Worm (Caenorhabditis elegans): ENCODE results near the gene glb-1.
A peak's percentile ranks its signal among the peaks of the same experiment; 100 is the strongest.

glb-1 gene

DNA sequence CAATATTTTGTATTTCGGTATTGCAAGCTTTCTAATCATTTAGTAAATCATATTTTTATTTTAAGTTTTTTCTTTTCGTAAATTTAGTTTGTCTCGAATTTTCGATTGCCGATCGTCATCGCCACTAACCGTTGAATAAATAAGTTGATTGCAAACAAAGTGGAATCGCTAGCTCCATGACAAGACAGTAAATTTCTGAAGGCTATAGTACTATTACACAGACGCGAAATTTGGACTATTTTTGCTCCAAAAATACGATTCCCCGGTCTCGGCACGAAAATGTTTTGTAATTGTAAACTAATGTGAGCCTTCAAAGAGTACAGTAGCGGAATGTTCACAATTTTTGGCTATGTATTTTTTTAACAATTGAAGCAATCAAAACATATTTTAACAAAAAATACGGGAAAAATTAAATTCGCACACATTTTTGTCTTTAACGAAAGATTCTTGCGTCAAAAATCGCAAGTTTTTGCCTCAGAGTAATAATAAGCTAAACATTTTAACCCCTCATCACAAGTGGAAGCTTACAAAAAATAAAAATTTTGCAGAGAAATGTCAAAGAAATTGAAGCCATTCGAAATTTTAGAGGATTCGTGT lies 11.4 kb downstream of the glb-1 start, which contains the start of gene tpk-1:
tpk-1 (plus strand) TSS at position 547 of the 597 bp plus-strand sequence.
- no peak for TF ChIP-seq nhr-111 (GFP tag; optimal IDR thresholded peaks at IDR 0.05)
- TF ChIP-seq hmg-1.1 (GFP tag; IDR thresholded peaks at IDR 0.05) = no peak
- TF ChIP-seq madf-9 (GFP tag; conservative IDR thresholded peaks at IDR 0.05) = no peak
- no peak for TF ChIP-seq F10B5.3 (tag; optimal IDR thresholded peaks at IDR 0.05)
- peak; percentile 27; the same call in 1 of the 2 replicates for TF ChIP-seq T26A8.4 (GFP tag; IDR thresholded peaks at IDR 0.05)
- TF ChIP-seq nhr-102 (tag; optimal IDR thresholded peaks at IDR 0.05) = no peak
- 0 out of 2 replicates have a peak, but pooled peaks have one; percentile 9 for TF ChIP-seq mdt-29 (GFP tag; IDR thresholded peaks at IDR 0.05)
- TF ChIP-seq dmd-6 (GFP tag; IDR thresholded peaks at IDR 0.05) = no peak
- TF ChIP-seq mep-1 (tag; optimal IDR thresholded peaks at IDR 0.05) = peak; percentile 19
- TF ChIP-seq mdl-1 (tag; optimal IDR thresholded peaks at IDR 0.05) = no peak
- TF ChIP-seq ama-1 (optimal IDR thresholded peaks at IDR 0.05) = peak; percentile 68
- TF ChIP-seq unc-62 (GFP tag; optimal IDR thresholded peaks at IDR 0.05 in 1 of 2) = no peak
- TF ChIP-seq unc-62 (tag; optimal IDR thresholded peaks at IDR 0.05) = no peak

DNA sequence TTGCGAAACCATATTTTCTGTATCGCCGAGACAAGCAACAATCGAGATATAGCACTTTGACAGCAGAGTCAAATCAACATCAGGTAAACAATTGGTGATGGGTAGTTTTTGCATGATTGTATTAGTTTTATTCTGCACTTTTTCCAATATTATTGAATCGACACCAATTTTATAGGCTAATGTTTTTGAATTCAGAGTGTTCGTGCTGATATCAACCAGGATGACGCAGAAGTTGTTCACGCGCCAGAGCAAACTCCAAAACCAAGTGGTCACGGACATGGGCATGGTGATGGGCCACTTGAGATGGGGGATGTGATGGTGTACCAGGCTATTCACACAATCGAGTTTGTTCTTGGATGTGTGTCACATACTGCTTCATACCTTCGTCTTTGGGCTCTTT lies 13.0 kb downstream of the glb-1 start:
- TF ChIP-seq mxl-3 (GFP tag; optimal IDR thresholded peaks at IDR 0.05) = no peak
- TF ChIP-seq aha-1 (tag) = peak; percentile 95
- no peak for TF ChIP-seq snpc-4 (tag; optimal IDR thresholded peaks at IDR 0.05)
- no peak for TF ChIP-seq madf-5 (GFP tag; IDR thresholded peaks at IDR 0.05)

DNA sequence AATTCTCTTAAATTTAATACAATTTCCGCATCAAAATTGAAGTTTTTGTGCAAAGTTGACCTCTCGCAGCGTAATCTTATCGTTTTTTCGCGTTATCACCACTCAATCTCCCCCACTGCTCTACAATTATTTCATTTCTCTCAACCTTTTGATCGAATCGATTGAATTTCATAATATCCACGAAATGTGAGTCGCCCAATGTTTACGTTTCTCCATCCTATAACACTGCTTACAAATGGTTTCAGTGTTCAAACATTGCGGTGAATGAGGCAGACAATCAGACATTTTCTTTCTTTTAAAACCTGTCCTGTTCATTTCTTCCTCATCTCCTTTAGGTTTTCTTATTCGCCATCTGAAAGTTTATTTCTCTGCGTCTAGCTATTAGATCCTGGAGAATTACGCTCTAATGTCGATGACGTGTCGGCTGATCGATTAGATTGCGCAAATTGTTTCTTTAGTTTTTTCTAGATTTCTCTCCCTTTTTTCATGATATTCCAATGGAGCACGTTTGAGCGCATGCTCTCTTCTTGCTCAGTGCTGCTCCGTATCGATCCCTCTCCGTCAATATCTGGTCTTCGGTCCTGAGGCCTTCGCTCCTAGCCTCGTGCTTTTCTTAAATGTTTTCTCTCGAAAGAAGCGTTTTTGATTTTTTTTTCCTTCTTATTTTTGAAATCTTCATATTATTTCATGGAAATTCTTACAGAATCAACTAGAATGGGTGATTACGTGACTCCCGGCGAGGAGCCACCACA lies 18.0 kb downstream of the glb-1 start, which contains the start of gene unc-32:
unc-32 (plus strand) TSS at position 702 of the 752 bp plus-strand sequence.
- TF ChIP-seq php-3 (GFP tag; IDR thresholded peaks at IDR 0.05) = no peak
- no peak for TF ChIP-seq dmd-8 (GFP tag; IDR thresholded peaks at IDR 0.05)
- TF ChIP-seq lin-38 (GFP tag; IDR thresholded peaks at IDR 0.05) = peak; percentile 36
- TF ChIP-seq F49E8.2 (tag; optimal IDR thresholded peaks at IDR 0.05; ENCODE audit: borderline replicate concordance) = no peak
- TF ChIP-seq mes-2 (tag; optimal IDR thresholded peaks at IDR 0.05; ENCODE audit: poor library complexity, severe bottlenecking) = peak; percentile 50
- no peak for TF ChIP-seq D1046.2 (GFP tag; IDR thresholded peaks at IDR 0.05)
- TF ChIP-seq lin-13 (GFP tag; optimal IDR thresholded peaks at IDR 0.05) = peak; percentile 11
- TF ChIP-seq dve-1 (tag; optimal IDR thresholded peaks at IDR 0.05; ENCODE audit: insufficient read depth) = peak; percentile 41
- TF ChIP-seq ceh-20 (GFP tag; IDR thresholded peaks at IDR 0.05) = 0 out of 2 replicates have a peak, but pooled peaks have one; percentile 50
- peak; percentile 71 for TF ChIP-seq hlh-30 (tag; optimal IDR thresholded peaks at IDR 0.05; ENCODE audit: insufficient read depth)
- peak; percentile 42 for TF ChIP-seq ceh-28 (tag; optimal IDR thresholded peaks at IDR 0.05)
- no peak for TF ChIP-seq tra-1 (GFP tag; IDR thresholded peaks at IDR 0.05)
- no peak for TF ChIP-seq dmd-9 (GFP tag; IDR thresholded peaks at IDR 0.05)
- TF ChIP-seq mep-1 (tag; optimal IDR thresholded peaks at IDR 0.05) = peak; percentile 59
- no peak for TF ChIP-seq nhr-10 (tag; optimal IDR thresholded peaks at IDR 0.05)
- no peak for TF ChIP-seq mxl-3 (GFP tag; optimal IDR thresholded peaks at IDR 0.05)
- TF ChIP-seq lir-3 (tag; optimal IDR thresholded peaks at IDR 0.05) = no peak
- TF ChIP-seq ZK546.5 (tag; optimal IDR thresholded peaks at IDR 0.05) = no peak
- TF ChIP-seq nhr-102 (tag; optimal IDR thresholded peaks at IDR 0.05) = no peak
- no peak for TF ChIP-seq skn-1 (tag; optimal IDR thresholded peaks at IDR 0.05)
- TF ChIP-seq duxl-1 (tag; optimal IDR thresholded peaks at IDR 0.05; ENCODE audit: poor library complexity) = no peak
- no peak for TF ChIP-seq mxl-2 (GFP tag; conservative IDR thresholded peaks at IDR 0.05)
- TF ChIP-seq T26A8.4 (GFP tag; IDR thresholded peaks at IDR 0.05) = peak; percentile 34; the same call in 1 of the 2 replicates
- TF ChIP-seq nhr-77 (tag; optimal IDR thresholded peaks at IDR 0.05) = no peak
- TF ChIP-seq daf-16 (GFP tag; optimal IDR thresholded peaks at IDR 0.05) = no peak
- peak; percentile 21 for TF ChIP-seq daf-16 (tag; optimal IDR thresholded peaks at IDR 0.05)
- TF ChIP-seq madf-9 (GFP tag; conservative IDR thresholded peaks at IDR 0.05) = no peak
- TF ChIP-seq nhr-41 (GFP tag; IDR thresholded peaks at IDR 0.05) = no peak
- TF ChIP-seq mdt-29 (GFP tag; IDR thresholded peaks at IDR 0.05) = no peak
- TF ChIP-seq dpl-1 (GFP tag; optimal IDR thresholded peaks at IDR 0.05) = peak; percentile 46
- no peak for TF ChIP-seq tag-97 (GFP tag; IDR thresholded peaks at IDR 0.05)
- TF ChIP-seq F37D6.2 (tag; optimal IDR thresholded peaks at IDR 0.05) = peak; percentile 1
- TF ChIP-seq lin-39 (tag; optimal IDR thresholded peaks at IDR 0.05) = no peak
- no peak for TF ChIP-seq ceh-82 (tag; optimal IDR thresholded peaks at IDR 0.05)
- peak; percentile 54 for TF ChIP-seq fkh-10 (GFP tag; optimal IDR thresholded peaks at IDR 0.05)
